Fruit fly (Drosophila melanogaster): Measurements from ENCODE around the gene Saysd1.

Saysd1 gene

DNA sequence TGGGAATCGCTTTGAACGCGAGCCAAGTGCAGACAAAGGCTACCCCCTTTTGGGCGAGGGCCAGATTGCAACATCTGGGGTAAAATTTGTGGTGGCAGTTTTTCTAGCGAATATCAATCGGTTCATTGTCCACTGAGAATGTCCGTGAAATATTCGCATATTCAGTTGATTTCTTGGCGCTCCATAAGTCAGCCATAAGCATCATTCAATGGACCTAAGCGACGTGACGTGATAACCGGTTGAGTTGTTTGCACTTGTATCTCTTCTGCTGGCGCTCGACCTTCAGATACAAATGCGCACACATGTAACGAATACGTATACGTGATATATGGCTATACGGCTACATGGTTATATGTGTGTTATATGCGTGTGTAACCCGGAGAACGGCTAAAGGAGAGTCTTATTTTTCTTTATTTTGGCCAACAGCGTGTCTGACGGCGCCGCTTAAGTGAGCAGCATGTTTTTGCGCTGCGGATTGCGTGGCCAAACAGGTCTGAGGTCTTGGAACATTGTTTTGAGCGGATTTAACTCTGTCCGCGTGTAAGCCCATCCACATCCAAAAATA lies 9.5 kb downstream of the Saysd1 start:
- TF ChIP-seq insv (optimal IDR thresholded peaks at IDR 0.05) (no peak), h (optimal IDR thresholded peaks at IDR 0.05) (no peak), ttk (optimal IDR thresholded peaks at IDR 0.05) (no peak), psq (optimal IDR thresholded peaks at IDR 0.05) (no peak), Myc (optimal IDR thresholded peaks at IDR 0.05) (no peak), Sin3A (optimal IDR thresholded peaks at IDR 0.05) (no peak)

- no peak for TF ChIP-seq Sin3A (optimal IDR thresholded peaks at IDR 0.05)
- no peak for TF ChIP-seq psq (optimal IDR thresholded peaks at IDR 0.05)
- no peak for TF ChIP-seq h (optimal IDR thresholded peaks at IDR 0.05)
- TF ChIP-seq insv (optimal IDR thresholded peaks at IDR 0.05) = no peak
- TF ChIP-seq ttk (optimal IDR thresholded peaks at IDR 0.05) = no peak
- no peak for TF ChIP-seq Myc (optimal IDR thresholded peaks at IDR 0.05)
Observed at dm6 chr3R:25199321-25199868, 15.6 kb downstream of the Saysd1 start, which contains the start of gene CG13654. Gene CG13654, plus strand, starts transcription at chr3R:25199818.

- no peak for TF ChIP-seq psq (optimal IDR thresholded peaks at IDR 0.05)
- TF ChIP-seq insv (optimal IDR thresholded peaks at IDR 0.05) = no peak
- TF ChIP-seq Myc (optimal IDR thresholded peaks at IDR 0.05) = no peak
- TF ChIP-seq h (optimal IDR thresholded peaks at IDR 0.05) = no peak
- TF ChIP-seq ttk (optimal IDR thresholded peaks at IDR 0.05) = no peak
- TF ChIP-seq Sin3A (optimal IDR thresholded peaks at IDR 0.05) = no peak
Observed at dm6 chr3R:25194723-25195577, 20.0 kb downstream of the Saysd1 start, which contains the start of gene CG13653. Gene CG13653, plus strand, starts transcription at chr3R:25195527.

DNA sequence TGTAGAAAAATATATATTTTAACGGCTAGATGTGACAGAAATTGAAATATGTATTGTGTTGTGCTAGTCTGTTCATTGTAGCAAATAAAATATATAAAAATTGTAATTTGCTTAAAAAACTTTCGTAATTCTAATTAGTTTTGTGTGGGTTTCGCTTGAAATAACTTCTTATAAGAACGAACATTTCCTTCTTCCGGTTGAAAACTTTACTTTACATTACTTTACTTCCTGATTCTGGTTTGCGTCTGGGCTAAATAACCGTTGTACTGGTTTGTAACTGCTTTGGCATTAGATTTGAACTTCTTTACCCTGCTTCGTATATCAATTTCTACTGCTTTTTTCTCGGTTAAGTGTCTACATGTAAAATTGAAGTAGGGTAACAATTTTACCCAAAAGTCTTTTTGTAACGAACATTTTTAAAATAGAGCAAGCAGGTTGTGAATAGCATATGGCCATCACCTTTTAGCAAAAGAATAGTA lies 21.2 kb downstream of the Saysd1 start, which contains the start of gene lobo:
lobo (minus strand) TSS at position 51 of the 479 bp plus-strand sequence.
- no peak for TF ChIP-seq Sin3A (optimal IDR thresholded peaks at IDR 0.05)
- TF ChIP-seq h (optimal IDR thresholded peaks at IDR 0.05) = no peak
- no peak for TF ChIP-seq insv (optimal IDR thresholded peaks at IDR 0.05)
- no peak for TF ChIP-seq Myc (optimal IDR thresholded peaks at IDR 0.05)

dm6 chr3R:25188990-25189389 lies 26.0 kb downstream of the Saysd1 start:
- TF ChIP-seq insv (optimal IDR thresholded peaks at IDR 0.05) = no peak
- no peak for TF ChIP-seq Myc (optimal IDR thresholded peaks at IDR 0.05)
- TF ChIP-seq psq (optimal IDR thresholded peaks at IDR 0.05) = no peak

dm6 chr3R:25184540-25184939 lies 30.4 kb downstream of the Saysd1 start:
- TF ChIP-seq insv (optimal IDR thresholded peaks at IDR 0.05) = no peak
- no peak for TF ChIP-seq Myc (optimal IDR thresholded peaks at IDR 0.05)
- no peak for TF ChIP-seq Sin3A (optimal IDR thresholded peaks at IDR 0.05)
- TF ChIP-seq h (optimal IDR thresholded peaks at IDR 0.05) = no peak
- no peak for TF ChIP-seq ttk (optimal IDR thresholded peaks at IDR 0.05)
- TF ChIP-seq psq (optimal IDR thresholded peaks at IDR 0.05) = no peak

dm6 chr3R:25183484-25184442 lies 31.2 kb downstream of the Saysd1 start, which contains the start of gene dan:
Gene dan, plus strand, starts transcription at chr3R:25184383.
- TF ChIP-seq ttk (optimal IDR thresholded peaks at IDR 0.05) = no peak
- no peak for TF ChIP-seq Sin3A (optimal IDR thresholded peaks at IDR 0.05)
- no peak for TF ChIP-seq psq (optimal IDR thresholded peaks at IDR 0.05)
- TF ChIP-seq h (optimal IDR thresholded peaks at IDR 0.05) = no peak
- no peak for TF ChIP-seq Myc (optimal IDR thresholded peaks at IDR 0.05)
- no peak for TF ChIP-seq insv (optimal IDR thresholded peaks at IDR 0.05)

dm6 chr3R:25181424-25181823 lies 33.6 kb downstream of the Saysd1 start:
- TF ChIP-seq ttk (optimal IDR thresholded peaks at IDR 0.05) = no peak

dm6 chr3R:25178521-25178920 lies 36.5 kb downstream of the Saysd1 start:
- TF ChIP-seq ttk (optimal IDR thresholded peaks at IDR 0.05) (no peak), Sin3A (optimal IDR thresholded peaks at IDR 0.05) (no peak), h (optimal IDR thresholded peaks at IDR 0.05) (no peak), insv (optimal IDR thresholded peaks at IDR 0.05) (no peak), Myc (optimal IDR thresholded peaks at IDR 0.05) (no peak), psq (optimal IDR thresholded peaks at IDR 0.05) (no peak)

DNA sequence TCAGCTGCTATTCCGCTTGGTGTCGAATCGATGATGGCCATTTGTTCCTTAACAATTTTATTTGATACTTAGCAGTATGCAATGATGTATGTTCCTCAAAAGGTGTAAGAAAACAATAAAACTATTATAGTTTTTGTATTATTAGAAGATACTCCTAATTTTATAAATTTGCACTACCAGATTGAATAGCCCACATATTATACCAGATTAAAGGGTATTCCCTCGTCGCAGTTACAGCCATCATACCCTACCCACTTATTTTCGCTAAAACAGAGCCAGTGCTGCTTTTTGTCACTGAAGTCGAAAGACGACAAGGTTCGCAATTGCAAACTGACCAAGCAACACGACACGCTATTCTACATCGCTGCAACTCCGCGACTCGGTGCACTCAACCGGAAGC lies 37.6 kb downstream of the Saysd1 start:
- TF ChIP-seq ttk (optimal IDR thresholded peaks at IDR 0.05) (no peak), psq (optimal IDR thresholded peaks at IDR 0.05) (no peak), insv (optimal IDR thresholded peaks at IDR 0.05) (no peak), Myc (optimal IDR thresholded peaks at IDR 0.05) (no peak), Sin3A (optimal IDR thresholded peaks at IDR 0.05) (no peak), h (optimal IDR thresholded peaks at IDR 0.05) (no peak)

DNA sequence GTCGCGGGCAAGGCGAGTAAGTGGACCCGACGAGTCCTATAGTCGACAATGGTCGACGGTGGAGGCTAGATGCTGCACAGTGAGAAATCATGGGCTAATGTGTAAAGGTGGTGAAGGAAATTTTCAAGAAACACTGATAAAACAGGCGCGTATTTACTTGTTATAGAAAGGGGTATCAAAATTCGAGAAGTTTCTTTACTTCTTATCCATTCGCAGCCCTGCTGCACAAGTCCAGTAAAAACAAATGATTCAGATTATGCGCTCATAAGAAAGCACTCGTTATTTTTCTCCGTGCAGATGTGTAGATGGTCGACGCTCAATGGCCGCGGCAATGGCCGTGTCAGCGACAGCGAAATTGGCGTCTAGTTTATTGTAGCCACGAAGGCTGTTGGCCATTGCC lies 38.5 kb downstream of the Saysd1 start:
- no peak for TF ChIP-seq h (optimal IDR thresholded peaks at IDR 0.05)
- TF ChIP-seq ttk (optimal IDR thresholded peaks at IDR 0.05) = no peak
- TF ChIP-seq psq (optimal IDR thresholded peaks at IDR 0.05) = no peak
- TF ChIP-seq Myc (optimal IDR thresholded peaks at IDR 0.05) = no peak
- TF ChIP-seq insv (optimal IDR thresholded peaks at IDR 0.05) = no peak
- TF ChIP-seq Sin3A (optimal IDR thresholded peaks at IDR 0.05) = no peak

Measured in Kc167 (cell line).